Fruit fly (Drosophila melanogaster) whole organism, adult: ENCODE measurements around the gene Neb-cGP.
A peak's percentile ranks its signal among the peaks of the same experiment; 100 is the strongest.

Experiments used
- CG12768 ChIP-seq: fragments of 200-800 bp; sonication (Bioruptor generic); optimal IDR thresholded peaks from 2 replicates; lab custom pipeline; 2017; ENCODE audit warnings: missing biosample characterization, missing genetic modification characterization, mild to moderate bottlenecking, moderate library complexity, missing genetic modification reagents
- CG33017 ChIP-seq: fragments of 200-800 bp; sonication (Bioruptor generic); optimal IDR thresholded peaks from 2 replicates; lab custom pipeline; 2018; ENCODE audit warnings: missing biosample characterization, mild to moderate bottlenecking, missing genetic modification characterization, moderate library complexity
- CG7045 ChIP-seq: fragments of 200-800 bp; sonication (Bioruptor generic); optimal IDR thresholded peaks from 2 replicates; lab custom pipeline; 2017; ENCODE audit warnings: missing biosample characterization, mild to moderate bottlenecking, missing genetic modification characterization
- bab1 ChIP-seq: fragments of 200-800 bp; sonication (Bioruptor generic); optimal IDR thresholded peaks from 3 replicates; lab custom pipeline; 2019; ENCODE audit warnings: missing biosample characterization, mild to moderate bottlenecking, missing genetic modification characterization, moderate library complexity
- cic ChIP-seq: fragments of 200-800 bp; sonication (Bioruptor generic); optimal IDR thresholded peaks from 2 replicates; lab custom pipeline; 2017; ENCODE audit warnings: missing biosample characterization, mild to moderate bottlenecking, missing genetic modification characterization, moderate library complexity
- cnc ChIP-seq, 2 experiments: fragments of >200 bp; optimal IDR thresholded peaks; 2 replicates each; lab custom pipeline; 2017
- ovo ChIP-seq: fragments of 200-800 bp; sonication (Bioruptor generic); optimal IDR thresholded peaks from 2 replicates; lab custom pipeline; 2016; ENCODE audit warnings: missing biosample characterization, missing genetic modification characterization
- pad ChIP-seq: fragments of 200-800 bp; sonication (Bioruptor generic); optimal IDR thresholded peaks from 3 replicates; lab custom pipeline; 2017; ENCODE audit warnings: missing biosample characterization, missing genetic modification characterization, mild to moderate bottlenecking, moderate library complexity, missing genetic modification reagents

dm6 chrX:10460506-10461114 lies at the start of gene Neb-cGP:
- TF ChIP-seq bab1 (GFP tag; lab: Kevin White, UChicago) (peak; percentile 88), CG33017 (tag; lab: Kevin White, UChicago) (peak; percentile 66), cic (peak; percentile 28), ovo (peak; percentile 77), pad (GFP tag; lab: Kevin White, UChicago) (peak; percentile 86), CG12768 (GFP tag; lab: Kevin White, UChicago) (peak; percentile 62), cnc (optimal IDR thresholded peaks at IDR 0.05; lab: Kevin White, UChicago) (peak in 1 of 2 experiments; percentile 49), CG7045 (GFP tag; lab: Kevin White, UChicago) (peak; percentile 33)
